Fruit fly (Drosophila melanogaster) Kc167 (cell line): Measurements from ENCODE around the gene Syn.

Source experiments
- Myc ChIP-seq: fragments of >200 bp; optimal IDR thresholded peaks from 2 replicates; lab custom pipeline; 2017; ENCODE audit warnings: missing external identifiers
- Sin3A ChIP-seq: fragments of >200 bp; optimal IDR thresholded peaks from 2 replicates; lab custom pipeline; 2018; ENCODE audit warnings: missing external identifiers
- h ChIP-seq: fragments of >200 bp; optimal IDR thresholded peaks from 3 replicates; lab custom pipeline; 2018; ENCODE audit warnings: missing external identifiers
- insv ChIP-seq: fragments of >200 bp; optimal IDR thresholded peaks from 3 replicates; lab custom pipeline; 2018; ENCODE audit warnings: missing external identifiers
- psq ChIP-seq: fragments of >200 bp; optimal IDR thresholded peaks from 2 replicates; lab custom pipeline; 2017; ENCODE audit warnings: missing external identifiers
- ttk ChIP-seq: sonication (Bioruptor generic); optimal IDR thresholded peaks from 2 replicates; lab custom pipeline; 2017; ENCODE audit warnings: missing external identifiers

The Syn gene

DNA sequence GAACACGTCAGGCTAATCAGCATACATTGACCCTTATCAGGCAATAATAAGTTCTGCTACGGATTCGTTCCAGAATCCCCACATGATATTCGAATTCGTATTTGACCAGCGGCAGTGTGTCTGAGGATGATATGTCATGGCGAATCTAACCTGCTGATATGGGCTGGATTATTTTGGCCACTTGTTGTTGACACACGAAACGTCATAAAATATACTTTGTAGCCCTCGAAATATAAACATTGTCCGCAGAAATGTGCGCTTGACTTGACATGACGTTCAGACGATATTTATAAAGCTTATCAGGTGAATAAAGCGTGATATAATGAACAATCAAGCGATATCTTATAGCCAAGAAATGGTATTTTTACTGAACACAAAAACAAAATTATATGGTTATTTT is 24.2 kb upstream of the Syn start:
- TF ChIP-seq insv (no peak), psq (no peak), ttk (lab: Kevin White, UChicago) (no peak), Myc (no peak), h (lab: Kevin White, UChicago) (no peak), Sin3A (lab: Kevin White, UChicago) (no peak)

DNA sequence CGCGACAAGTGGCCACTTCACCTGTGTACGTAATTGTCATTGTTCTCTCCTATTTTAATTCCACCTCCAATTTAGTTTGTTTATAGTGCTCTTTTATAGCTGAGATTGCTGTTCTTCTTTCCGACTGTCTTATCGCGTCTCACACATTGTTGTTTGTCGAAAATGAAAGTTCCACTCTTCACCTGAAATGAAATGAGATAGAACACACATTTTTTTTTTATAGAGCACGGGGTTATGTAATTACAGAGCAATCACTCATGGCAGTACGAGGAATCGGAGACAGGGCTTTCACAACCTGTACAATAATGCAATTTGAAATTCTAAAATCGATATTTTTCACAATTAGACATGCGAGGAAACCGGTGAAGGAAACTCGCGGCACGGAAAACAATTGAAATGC is 23.2 kb upstream of the Syn start:
- no peak for TF ChIP-seq insv

DNA sequence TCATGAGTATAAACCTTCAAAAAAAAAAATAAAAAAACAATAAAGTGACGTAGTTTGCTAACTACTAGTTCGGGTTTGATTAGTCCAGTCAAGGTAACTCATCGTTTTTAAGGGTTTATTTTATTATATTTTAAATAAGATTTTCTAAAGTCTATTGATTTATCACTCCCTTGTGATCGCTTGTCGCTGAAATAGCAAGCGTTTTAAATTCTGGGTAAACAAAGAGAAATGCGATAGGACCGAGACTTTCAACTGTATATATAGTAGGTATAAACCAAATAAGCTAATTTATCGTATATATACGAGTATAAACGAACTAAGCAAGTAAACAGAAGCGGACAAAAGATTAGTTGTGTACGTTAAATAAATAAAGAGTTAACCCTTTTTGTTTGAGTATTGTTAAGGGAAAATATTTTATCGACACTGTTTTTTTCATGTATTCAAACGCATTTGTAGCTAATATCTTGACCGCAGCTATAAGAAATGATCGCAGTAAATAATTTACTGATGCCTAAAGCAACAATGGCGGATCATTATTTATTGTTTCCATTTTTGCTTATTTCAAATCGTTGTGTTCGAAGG is 21.9 kb upstream of the Syn start:
- TF ChIP-seq h (lab: Kevin White, UChicago) (no peak), Sin3A (lab: Kevin White, UChicago) (no peak), psq (no peak), insv (no peak), Myc (no peak), ttk (lab: Kevin White, UChicago) (no peak)

DNA sequence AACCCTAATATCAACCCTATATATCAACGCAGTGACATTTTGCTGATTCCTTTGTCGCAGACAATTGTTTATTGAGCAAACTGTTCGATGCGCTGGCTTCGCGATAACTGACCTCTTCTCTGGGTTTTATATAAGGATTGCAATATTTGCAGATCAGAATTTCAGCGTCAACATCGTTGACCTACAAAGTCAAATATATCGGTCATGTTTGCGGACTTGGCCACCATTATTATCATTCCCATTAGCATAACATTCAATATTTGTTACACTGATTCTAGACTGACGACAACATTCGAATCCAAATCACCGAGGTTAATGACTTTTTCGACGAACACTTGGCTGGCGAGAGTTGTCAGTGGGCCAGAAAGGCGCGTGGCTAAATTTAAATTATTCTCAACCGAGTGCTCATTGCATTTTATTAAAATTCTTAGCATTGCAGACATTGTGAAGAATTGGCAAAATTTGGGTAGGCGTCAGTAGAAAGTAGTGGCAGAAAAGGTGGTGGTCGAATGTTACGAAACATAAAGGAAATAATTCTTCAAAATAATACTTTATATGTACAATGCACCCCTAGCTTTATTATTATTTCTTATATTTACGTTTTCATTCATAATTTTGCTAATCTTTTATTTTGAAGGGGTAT is 21.2 kb upstream of the Syn start:
- TF ChIP-seq Myc (no peak), ttk (lab: Kevin White, UChicago) (no peak), h (lab: Kevin White, UChicago) (no peak), psq (no peak), insv (no peak), Sin3A (lab: Kevin White, UChicago) (no peak)

DNA sequence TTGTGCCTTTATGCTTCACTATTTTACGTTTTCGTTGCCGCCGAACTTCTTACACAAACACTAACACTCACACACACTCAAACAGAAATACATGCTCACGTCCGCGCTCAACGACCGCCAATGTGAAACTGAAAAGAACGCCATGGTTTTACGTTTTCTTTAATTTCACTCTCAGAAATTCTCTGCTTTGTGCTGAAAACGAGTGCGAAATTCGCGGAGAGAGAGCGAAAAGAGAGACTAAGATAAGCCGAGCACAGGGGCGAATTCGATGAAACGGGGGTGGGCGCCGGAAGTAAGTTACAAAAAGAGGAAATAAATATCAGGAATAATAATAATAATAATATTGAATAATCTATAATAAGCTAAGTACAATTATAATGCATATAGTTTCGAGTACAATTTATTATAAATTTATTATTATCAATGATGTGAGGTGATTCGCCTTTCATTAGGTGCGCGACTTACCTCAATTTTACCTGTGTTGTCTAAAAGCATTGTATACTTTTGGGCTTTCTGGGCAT is 20.1 kb upstream of the Syn start, which contains the start of gene Best1:
Gene Best1, minus strand, starts transcription at position 132 of the 521 bp plus-strand sequence.
- no peak for TF ChIP-seq ttk (lab: Kevin White, UChicago)
- TF ChIP-seq h (lab: Kevin White, UChicago): no peak
- no peak for TF ChIP-seq insv
- no peak for TF ChIP-seq Myc
- TF ChIP-seq Sin3A (lab: Kevin White, UChicago): no peak
- no peak for TF ChIP-seq psq

DNA sequence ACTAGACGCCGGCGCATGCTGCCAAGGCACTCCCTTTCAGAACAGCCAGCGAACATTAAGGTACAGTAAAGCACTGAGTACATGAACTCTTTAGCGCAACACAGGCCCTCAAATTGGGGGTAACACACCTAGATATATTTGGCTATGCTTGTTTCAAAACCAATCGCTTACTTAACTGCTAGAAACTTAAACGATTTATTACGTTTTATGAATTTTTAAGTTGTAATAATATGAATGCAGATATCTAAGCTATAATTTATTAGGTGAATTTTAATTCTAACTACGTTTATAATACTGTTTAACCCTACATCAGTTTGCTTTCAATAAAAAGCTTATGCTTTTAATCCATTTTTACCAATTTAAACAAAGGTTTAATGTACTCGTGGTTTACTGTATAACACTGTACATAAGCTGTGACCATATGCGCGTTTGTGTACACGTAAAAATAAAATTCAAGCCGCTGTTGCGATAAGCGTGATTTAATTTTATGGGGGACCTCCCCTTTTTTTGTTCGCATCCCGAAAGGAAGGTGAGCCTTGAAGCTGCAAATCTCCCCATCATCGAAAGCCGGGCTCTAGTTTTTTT is 13.5 kb upstream of the Syn start:
- TF ChIP-seq psq (no peak), h (lab: Kevin White, UChicago) (no peak), ttk (lab: Kevin White, UChicago) (no peak)

DNA sequence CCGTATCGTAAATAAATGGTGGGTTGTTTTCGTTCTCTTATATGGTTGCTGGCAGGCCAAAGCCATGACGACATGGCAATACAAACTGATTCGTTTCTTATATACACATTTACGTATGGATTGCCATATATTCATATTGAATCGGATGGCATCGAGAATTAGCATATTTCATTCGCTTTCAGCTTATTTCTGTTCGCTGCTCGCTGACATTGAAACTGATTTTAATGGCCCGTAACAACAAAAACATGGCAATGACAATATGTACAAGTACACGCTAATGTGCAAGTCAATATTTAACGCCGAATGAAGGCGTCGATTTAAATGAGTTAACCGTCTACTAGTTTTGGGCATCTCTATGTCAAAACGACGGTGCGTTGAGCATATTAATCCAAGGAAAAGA is 4.5 kb upstream of the Syn start:
- TF ChIP-seq insv (no peak), Myc (no peak), psq (no peak), ttk (lab: Kevin White, UChicago) (no peak), Sin3A (lab: Kevin White, UChicago) (no peak), h (lab: Kevin White, UChicago) (no peak)

DNA sequence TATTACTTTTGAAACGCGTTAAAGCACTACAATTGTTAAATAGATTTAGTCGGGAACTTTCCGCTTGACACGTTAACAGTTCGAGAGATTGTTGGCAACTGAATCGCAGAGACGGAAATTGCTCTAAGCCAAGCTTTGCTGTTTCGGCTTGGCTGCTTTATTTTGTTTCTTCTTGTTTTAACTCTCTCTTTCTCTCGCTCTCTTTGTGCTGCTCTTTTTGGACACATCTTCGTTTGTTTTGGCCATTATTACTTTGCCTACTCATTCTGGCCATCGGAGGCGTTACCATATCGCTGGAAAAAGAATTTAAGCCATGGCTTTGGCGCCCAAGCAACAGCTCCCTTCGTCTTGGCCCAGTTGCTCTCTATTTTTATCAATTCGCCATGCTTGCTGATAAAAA is 969 bp upstream of the Syn start, which contains the start of gene CG12814:
Gene CG12814, minus strand, starts transcription at position 84 of the 400 bp plus-strand sequence.
- no peak for TF ChIP-seq ttk (lab: Kevin White, UChicago)
- no peak for TF ChIP-seq insv
- no peak for TF ChIP-seq Sin3A (lab: Kevin White, UChicago)
- TF ChIP-seq Myc: no peak
- no peak for TF ChIP-seq h (lab: Kevin White, UChicago)
- TF ChIP-seq psq: no peak

DNA sequence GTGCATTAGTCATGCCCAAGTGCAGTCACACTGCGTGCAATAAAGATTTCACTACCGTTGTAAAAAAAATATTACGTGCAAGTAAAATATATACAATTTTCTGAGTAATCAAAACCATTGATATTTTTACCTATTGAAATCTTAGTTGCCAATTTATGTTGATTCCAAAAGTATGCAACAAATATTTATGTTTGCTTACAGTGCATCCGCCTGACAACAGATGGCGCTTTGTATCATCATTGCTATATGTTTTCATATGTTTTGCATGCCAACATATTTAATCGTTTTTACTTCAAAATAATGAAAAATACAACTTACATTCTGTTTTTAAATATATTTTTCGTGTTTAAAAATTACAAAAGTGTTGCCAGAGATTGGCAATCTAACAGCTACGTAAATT is 13.1 kb downstream of the Syn start:
- TF ChIP-seq psq (no peak), Sin3A (lab: Kevin White, UChicago) (no peak), h (lab: Kevin White, UChicago) (no peak), Myc (no peak), ttk (lab: Kevin White, UChicago) (no peak), insv (no peak)

DNA sequence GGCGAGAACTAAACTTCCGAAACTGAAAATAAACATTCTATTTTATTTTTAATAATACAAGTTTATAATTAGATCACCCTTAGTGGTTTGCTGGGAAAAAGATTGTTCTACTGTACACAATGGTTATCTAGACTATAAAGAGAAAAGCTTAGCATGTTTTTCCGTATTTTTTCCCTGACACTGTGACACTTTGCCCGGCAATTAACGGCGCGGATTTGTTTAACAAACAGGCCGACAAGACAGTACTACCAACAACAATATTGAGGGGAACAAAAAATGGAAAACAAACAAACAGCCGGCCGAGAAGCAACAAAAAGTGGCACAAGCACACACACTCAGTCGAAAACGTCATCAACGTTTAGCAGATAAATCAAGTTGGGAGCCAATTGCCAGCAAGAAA is 16.3 kb downstream of the Syn start:
- TF ChIP-seq Myc: no peak

DNA sequence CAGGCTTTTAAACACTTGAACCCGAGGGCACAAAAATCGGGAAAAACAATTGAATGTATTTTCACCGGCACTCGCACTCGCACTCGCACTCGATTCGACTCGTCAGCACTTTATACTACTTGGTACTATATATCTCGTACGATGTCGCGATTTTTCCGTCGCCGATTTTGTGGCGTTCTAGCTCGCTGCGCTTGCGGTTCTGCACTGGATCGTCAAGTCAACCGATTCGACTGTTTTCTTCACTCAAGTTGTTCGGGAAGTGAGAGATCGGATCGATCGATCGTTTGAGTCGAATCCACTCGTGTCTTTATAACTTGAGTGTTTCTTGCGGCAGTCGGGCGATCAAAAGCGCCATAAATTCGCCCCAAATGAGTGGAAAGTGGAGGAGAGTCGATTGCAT is 22.3 kb downstream of the Syn start, which contains the start of gene Timp:
Gene Timp, minus strand, starts transcription at position 209 of the 400 bp plus-strand sequence.
- TF ChIP-seq psq (no peak), insv (no peak), h (lab: Kevin White, UChicago) (no peak), Sin3A (lab: Kevin White, UChicago) (no peak), Myc (no peak), ttk (lab: Kevin White, UChicago) (no peak)

DNA sequence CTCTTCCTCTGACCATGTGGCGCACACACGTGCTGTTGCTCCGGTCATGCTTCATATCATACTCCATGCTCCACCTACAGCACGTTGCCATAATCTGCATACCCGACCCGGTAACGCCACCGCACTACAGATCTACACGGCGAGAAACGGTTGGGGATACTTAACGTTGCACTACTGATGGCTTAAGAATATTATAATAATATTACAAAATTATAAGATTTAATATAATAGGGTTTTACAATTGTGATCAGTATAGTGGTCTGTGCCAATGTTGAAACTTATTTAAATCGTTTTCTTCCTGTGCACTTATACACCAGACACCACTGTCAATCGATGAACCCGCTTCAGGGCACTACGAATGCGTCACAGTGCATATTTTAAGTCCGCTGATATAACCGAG is 22.9 kb downstream of the Syn start:
- TF ChIP-seq psq: no peak
- TF ChIP-seq Myc: no peak
- TF ChIP-seq h (lab: Kevin White, UChicago): no peak
- TF ChIP-seq insv: no peak

DNA sequence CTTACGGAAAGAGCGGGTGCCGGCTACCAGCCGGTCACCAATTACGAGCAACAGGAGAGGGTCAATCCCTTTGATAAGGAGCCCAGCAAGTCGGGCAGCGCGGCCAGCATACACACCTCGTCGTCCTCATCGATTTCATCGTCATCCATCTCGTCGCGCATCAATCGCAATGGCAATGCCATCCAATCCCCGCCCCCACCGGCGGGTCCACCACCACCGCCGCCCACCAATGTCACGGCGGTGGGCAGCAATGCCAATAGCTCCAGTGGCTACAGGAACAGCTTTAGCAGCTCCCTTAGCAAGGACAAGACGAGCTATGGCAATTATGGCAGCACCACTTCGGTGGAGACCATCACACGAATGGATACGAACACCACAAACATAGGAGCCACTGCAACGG is 27.5 kb downstream of the Syn start:
- TF ChIP-seq Myc (no peak), h (lab: Kevin White, UChicago) (no peak), psq (no peak), ttk (lab: Kevin White, UChicago) (no peak), Sin3A (lab: Kevin White, UChicago) (no peak), insv (no peak)
